Worm (Caenorhabditis elegans) whole organism, midembryonic: ENCODE measurements around the gene K07F5.12.
"Not testable (repeated sequence)": the region's sequence is repeated elsewhere in the genome, so short reads cannot be mapped to it uniquely, and the experiment has no call there.

Experiments used
- T22C8.4 ChIP-seq: fragments of 200-800 bp; sonication (Bioruptor generic); IDR thresholded peaks from 2 replicates; pipeline ENCODE4 v1.3.6; 2022; ENCODE audit warnings: missing genetic modification characterization, missing compliant biosample characterization
- cog-1 ChIP-seq: sonication (generic microtip); optimal IDR thresholded peaks from 2 replicates; lab custom pipeline; 2016; ENCODE audit warnings: missing genetic modification characterization, missing compliant biosample characterization
- flt-1 ChIP-seq: fragments of 200-800 bp; sonication (Bioruptor generic); IDR thresholded peaks from 2 replicates; pipeline ENCODE4 v1.3.6; 2022; ENCODE audit warnings: missing genetic modification characterization, missing compliant biosample characterization
- klf-2 ChIP-seq: fragments of 200-800 bp; sonication (Bioruptor generic); conservative IDR thresholded peaks from 2 replicates; pipeline ENCODE4 v1.3.6; 2022; ENCODE audit warnings: missing genetic modification reagents, missing genetic modification characterization, missing compliant biosample characterization
- med-1 ChIP-seq: sonication (generic microtip); optimal IDR thresholded peaks from 2 replicates; lab custom pipeline; 2017; ENCODE audit warnings: missing genetic modification characterization, mild to moderate bottlenecking, missing compliant biosample characterization, antibody characterized with exemption, missing genetic modification reagents; ENCODE audit not compliant: insufficient read depth
- ref-1 ChIP-seq: fragments of 200-800 bp; sonication (Bioruptor generic); conservative IDR thresholded peaks from 2 replicates; pipeline ENCODE4 v1.3.6; 2022; ENCODE audit warnings: missing genetic modification reagents, missing genetic modification characterization, missing compliant biosample characterization
- tab-1 ChIP-seq: fragments of 200-800 bp; sonication (Bioruptor generic); IDR thresholded peaks from 2 replicates; pipeline ENCODE4 v1.3.6; 2022; ENCODE audit warnings: missing genetic modification characterization, missing compliant biosample characterization
- ztf-23 ChIP-seq: fragments of 200-800 bp; sonication (Bioruptor generic); IDR thresholded peaks from 2 replicates; pipeline ENCODE4 v1.3.6; 2022; ENCODE audit warnings: missing genetic modification reagents, missing genetic modification characterization, missing compliant biosample characterization
- ztf-29 ChIP-seq: fragments of 200-800 bp; sonication (Bioruptor generic); IDR thresholded peaks from 2 replicates; pipeline ENCODE4 v1.3.6; 2022; ENCODE audit warnings: missing genetic modification reagents, missing genetic modification characterization, missing compliant biosample characterization

The K07F5.12 gene

DNA sequence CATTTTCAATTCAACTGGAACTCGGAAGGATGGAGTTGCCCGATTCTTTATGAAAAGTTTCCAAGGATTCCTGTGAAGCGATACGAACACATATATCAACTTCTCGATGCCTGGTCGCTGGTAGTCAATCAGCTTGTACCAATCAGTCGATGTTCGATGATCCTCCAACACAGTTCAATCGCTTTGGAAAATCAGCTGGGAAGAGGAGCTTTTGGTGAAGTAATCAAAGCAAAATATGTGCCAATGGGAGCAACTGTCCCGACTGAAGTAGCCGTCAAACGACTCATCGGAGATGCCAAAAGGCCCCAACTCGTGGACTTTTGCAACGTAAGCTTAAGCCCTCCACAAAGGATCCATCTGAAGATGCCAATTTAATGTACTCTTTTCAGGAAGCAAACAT, 22.5 kb upstream of the K07F5.12 start:
- TF ChIP-seq klf-2 (GFP tag; lab: Robert Waterston, UW): no peak
- TF ChIP-seq ref-1 (GFP tag; lab: Robert Waterston, UW): no peak
- no peak for TF ChIP-seq med-1 (GFP tag; lab: Kevin White, UChicago)
- no peak for TF ChIP-seq tab-1 (GFP tag; lab: Robert Waterston, UW)

DNA sequence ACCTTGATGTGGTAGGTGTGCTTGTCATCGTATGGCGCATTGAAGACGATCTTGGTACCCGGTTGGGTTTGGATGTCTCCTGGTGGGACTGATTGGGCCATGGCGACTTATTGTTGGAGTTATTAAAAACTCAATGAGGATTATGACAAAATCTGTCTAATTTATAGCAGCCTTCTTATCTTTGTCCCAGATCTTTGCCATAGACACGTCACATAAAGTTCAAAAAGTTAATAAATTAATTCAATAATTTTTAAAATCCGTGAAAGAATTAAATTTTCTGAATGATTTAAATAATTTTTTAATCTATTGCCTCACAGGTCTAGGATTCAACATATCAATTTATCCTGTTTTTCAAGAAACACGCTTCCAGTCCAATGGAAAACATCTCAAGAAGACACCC, 19.5 kb upstream of the K07F5.12 start, which contains the start of gene msp-81:
Gene msp-81, minus strand, starts transcription at position 101 of the 400 bp plus-strand sequence.
- TF ChIP-seq tab-1 (GFP tag; lab: Robert Waterston, UW): no peak

DNA sequence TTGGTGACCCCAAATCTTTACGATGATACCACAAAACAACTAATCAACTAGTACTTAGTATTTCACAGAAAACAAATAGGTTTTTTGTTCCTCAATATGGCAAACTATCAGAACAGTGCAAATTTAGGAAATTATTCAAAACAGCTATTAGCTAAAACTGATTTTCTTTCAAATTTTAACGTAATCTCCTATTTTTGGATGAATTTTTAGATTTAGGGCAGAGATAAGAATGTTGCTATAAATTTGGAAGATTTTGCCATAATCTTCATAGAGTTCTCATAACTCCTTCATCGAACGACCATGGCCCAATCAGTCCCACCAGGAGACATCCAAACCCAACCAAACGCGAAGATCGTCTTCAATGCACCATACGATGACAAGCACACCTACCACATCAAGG, 18.5 kb upstream of the K07F5.12 start, which contains the start of gene msp-10:
Gene msp-10, plus strand, starts transcription at position 301 of the 400 bp plus-strand sequence.
- TF ChIP-seq T22C8.4, klf-2, flt-1 (GFP tag; lab: Robert Waterston, UW): not testable (repeated sequence)

DNA sequence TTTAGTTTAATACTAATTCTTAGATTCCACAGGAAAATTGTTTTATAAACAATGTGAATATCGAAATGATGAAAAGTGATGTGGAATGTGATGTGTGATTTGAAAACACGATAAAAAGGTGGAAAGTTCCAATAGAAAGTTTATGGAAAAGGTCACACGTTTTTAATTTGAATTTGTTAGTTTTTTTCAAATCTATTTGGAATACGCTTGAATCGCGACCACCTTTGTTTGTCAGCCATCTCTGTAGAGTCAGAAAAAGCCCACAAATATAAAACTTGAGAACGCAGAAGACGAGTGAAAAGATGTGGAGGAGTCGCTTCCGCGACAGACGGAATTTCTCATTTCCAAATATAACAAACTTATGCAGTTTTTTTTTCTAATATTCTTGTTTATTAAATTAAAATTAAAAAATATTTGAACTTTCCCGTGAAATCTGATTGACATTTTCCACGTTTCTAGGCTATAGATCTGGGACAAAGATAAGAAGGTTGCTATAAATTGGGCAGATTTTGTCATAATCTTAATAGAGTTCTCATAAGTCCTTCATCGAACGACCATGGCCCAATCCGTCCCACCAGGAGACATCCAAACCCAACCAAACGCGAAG, 14.7 kb upstream of the K07F5.12 start, which contains the start of the genes kin-24 and msp-56:
Gene kin-24, minus strand, starts transcription at position 101 of the 607 bp plus-strand sequence.
Gene msp-56, plus strand, starts transcription at position 557 of the 607 bp plus-strand sequence.
- no peak for TF ChIP-seq med-1 (GFP tag; lab: Kevin White, UChicago)
- no peak for TF ChIP-seq ztf-29
- no peak for TF ChIP-seq klf-2 (GFP tag; lab: Robert Waterston, UW)
- no peak for TF ChIP-seq ref-1 (GFP tag; lab: Robert Waterston, UW)
- TF ChIP-seq T22C8.4 (GFP tag; lab: Robert Waterston, UW): no peak
- no peak for TF ChIP-seq ztf-23 (GFP tag; lab: Robert Waterston, UW)

DNA sequence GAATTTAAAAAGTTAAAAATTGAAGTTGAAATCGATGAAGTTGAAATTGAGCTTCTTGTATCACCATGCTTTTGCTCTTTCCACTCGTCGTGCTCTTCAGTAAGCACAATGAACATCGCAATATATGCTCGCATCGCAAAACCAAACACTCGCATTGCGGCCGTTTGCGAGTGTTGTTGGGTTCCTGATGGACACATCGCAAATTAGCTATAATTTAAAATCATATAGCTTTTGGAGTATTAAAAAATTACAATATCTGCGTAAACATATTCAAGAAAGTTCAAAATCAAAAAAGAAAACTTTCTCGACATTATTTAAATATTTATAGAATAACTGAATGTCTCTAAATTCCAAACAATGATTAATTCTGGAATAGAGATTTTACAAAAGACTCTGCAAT, 13.7 kb upstream of the K07F5.12 start, which contains the start of gene K07F5.17:
Gene K07F5.17, plus strand, starts transcription at position 301 of the 400 bp plus-strand sequence.
- TF ChIP-seq flt-1 (GFP tag; lab: Robert Waterston, UW): no peak
- TF ChIP-seq klf-2 (GFP tag; lab: Robert Waterston, UW): no peak
- TF ChIP-seq med-1 (GFP tag; lab: Kevin White, UChicago): no peak
- TF ChIP-seq cog-1 (tag; lab: Kevin White, UChicago): no peak
- no peak for TF ChIP-seq tab-1 (GFP tag; lab: Robert Waterston, UW)
- TF ChIP-seq ref-1 (GFP tag; lab: Robert Waterston, UW): no peak
- no peak for TF ChIP-seq T22C8.4 (GFP tag; lab: Robert Waterston, UW)
- no peak for TF ChIP-seq ztf-23 (GFP tag; lab: Robert Waterston, UW)
- no peak for TF ChIP-seq ztf-29

DNA sequence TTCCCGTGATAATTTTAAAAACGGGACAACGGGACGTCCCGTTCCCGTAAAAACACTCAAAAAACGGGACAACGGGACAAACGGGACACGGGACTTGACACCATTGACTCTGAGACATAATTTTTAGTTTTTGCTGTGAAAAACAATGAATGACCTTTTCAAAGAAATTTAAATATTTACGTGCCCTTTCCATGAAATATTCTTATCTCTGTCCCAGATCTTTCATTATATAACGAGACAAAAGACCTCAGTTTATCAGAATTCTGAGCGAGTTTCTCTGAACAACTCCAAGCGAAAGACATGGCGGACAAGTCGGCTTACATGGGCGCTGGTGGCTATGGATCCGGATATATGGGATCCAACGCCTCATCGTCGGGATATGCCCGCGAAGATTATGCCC, 12.1 kb upstream of the K07F5.12 start, which contains the start of gene nspd-2:
Gene nspd-2, plus strand, starts transcription at position 301 of the 400 bp plus-strand sequence.
- TF ChIP-seq T22C8.4 (GFP tag; lab: Robert Waterston, UW) (no peak), med-1 (GFP tag; lab: Kevin White, UChicago) (no peak), ref-1 (GFP tag; lab: Robert Waterston, UW) (no peak), tab-1 (GFP tag; lab: Robert Waterston, UW) (no peak), klf-2 (GFP tag; lab: Robert Waterston, UW) (no peak), flt-1 (GFP tag; lab: Robert Waterston, UW) (no peak), ztf-23 (GFP tag; lab: Robert Waterston, UW) (no peak), cog-1 (tag; lab: Kevin White, UChicago) (no peak), ztf-29 (no peak)

DNA sequence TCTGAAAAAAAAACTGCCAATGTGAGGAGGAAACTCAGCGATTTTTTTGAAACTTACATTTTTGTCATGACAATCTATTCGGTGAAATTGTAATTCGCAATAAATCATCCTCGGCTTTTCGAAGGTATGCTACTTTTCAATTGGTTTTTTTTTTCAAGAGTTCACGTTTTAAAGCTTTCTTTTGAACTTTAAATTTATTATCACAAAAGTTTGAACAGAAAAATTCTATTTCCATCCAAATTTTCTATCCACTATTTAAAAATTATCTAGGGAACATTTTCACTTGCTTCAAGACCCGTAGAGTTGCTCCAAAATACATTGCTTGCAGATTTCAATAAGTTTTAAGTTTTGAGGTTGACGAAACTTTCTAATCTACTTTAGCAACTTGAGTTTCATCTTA, 9.2 kb upstream of the K07F5.12 start, which contains the start of gene K07F5.6:
Gene K07F5.6, minus strand, starts transcription at position 101 of the 400 bp plus-strand sequence.
- TF ChIP-seq tab-1 (GFP tag; lab: Robert Waterston, UW): no peak

DNA sequence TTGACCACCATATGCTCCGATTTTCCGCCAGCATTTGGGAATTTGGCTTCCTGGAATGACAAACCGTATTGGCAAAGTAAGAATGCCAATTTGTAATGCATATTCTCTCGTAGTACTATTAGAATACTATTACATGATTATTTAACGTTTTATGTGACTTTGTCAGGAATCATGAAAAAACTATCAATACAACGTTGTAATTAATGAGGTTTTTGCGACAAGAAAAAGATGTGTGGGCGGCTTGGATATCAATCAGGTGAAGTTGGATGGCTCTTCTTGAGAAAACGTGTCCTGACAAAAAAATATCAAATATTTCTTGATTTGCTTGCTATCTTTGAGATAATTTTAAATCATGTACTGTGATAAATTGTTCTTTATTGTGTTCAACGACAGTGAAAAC, 7.7 kb upstream of the K07F5.12 start, which contains the start of gene K07F5.7:
Gene K07F5.7, minus strand, starts transcription at position 101 of the 400 bp plus-strand sequence.
- TF ChIP-seq med-1 (GFP tag; lab: Kevin White, UChicago): no peak
- TF ChIP-seq T22C8.4 (GFP tag; lab: Robert Waterston, UW): no peak
- TF ChIP-seq ref-1 (GFP tag; lab: Robert Waterston, UW): no peak
- TF ChIP-seq flt-1 (GFP tag; lab: Robert Waterston, UW): no peak
- no peak for TF ChIP-seq ztf-23 (GFP tag; lab: Robert Waterston, UW)
- TF ChIP-seq klf-2 (GFP tag; lab: Robert Waterston, UW): no peak
- no peak for TF ChIP-seq cog-1 (tag; lab: Kevin White, UChicago)
- no peak for TF ChIP-seq ztf-29
- TF ChIP-seq tab-1 (GFP tag; lab: Robert Waterston, UW): no peak

DNA sequence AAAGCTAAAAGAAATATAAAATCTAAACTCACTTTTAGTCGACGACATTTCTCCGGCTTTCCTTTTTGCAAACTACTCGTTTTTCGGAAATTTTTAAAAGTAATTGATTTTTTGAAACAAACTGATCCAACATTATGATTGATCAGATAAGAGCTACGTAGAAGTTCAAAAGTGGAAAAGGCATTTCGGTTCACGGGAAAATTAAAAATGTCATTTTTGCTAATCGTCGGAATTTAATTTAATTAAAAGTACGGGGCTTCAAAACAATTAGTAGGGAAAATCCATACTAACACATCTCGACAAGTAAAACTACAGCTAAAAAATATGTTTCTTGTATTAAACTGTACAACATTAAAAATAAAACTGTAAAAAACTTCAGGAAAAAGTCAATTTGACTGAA, 6.2 kb upstream of the K07F5.12 start, which contains the start of gene K07F5.8:
Gene K07F5.8, minus strand, starts transcription at position 101 of the 400 bp plus-strand sequence.
- no peak for TF ChIP-seq flt-1 (GFP tag; lab: Robert Waterston, UW)

DNA sequence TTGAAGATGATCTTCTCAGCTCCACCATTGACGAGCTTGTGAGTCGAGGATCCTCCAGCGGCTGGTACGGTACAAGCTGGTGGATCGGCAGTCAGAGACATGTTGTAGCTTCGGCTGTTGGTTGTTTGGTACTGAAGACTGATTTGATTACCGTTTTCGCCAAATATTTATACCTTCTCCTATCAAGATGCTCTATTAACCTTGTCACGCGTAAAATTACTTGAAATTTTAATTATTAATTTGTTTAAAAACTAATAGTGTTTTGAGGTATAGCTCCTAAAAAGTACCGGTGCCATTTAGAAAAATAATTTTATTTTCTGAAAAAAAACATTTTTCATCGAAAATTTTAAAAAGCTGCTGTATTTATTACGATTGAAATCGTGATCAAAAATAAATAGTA, 4.9 kb upstream of the K07F5.12 start, which contains the start of gene ssp-10:
Gene ssp-10, minus strand, starts transcription at position 101 of the 400 bp plus-strand sequence.
- TF ChIP-seq tab-1 (GFP tag; lab: Robert Waterston, UW) (no peak), klf-2 (GFP tag; lab: Robert Waterston, UW) (no peak), T22C8.4 (GFP tag; lab: Robert Waterston, UW) (no peak), ztf-29 (no peak), cog-1 (tag; lab: Kevin White, UChicago) (no peak), flt-1 (GFP tag; lab: Robert Waterston, UW) (no peak), ztf-23 (GFP tag; lab: Robert Waterston, UW) (no peak), ref-1 (GFP tag; lab: Robert Waterston, UW) (no peak), med-1 (GFP tag; lab: Kevin White, UChicago) (no peak)
